Fruit fly (Drosophila melanogaster): ENCODE data around the gene CG1958.

The CG1958 gene

dm6 chrX:7300356-7300721 lies 33.6 kb downstream of the CG1958 start (continued):
- TF ChIP-seq luna (GFP tag; optimal IDR thresholded peaks at IDR 0.05): no peak
- no peak for TF ChIP-seq lov (optimal IDR thresholded peaks at IDR 0.05)
- no peak for TF ChIP-seq lov (GFP tag; IDR thresholded peaks at IDR 0.05)
- no peak for TF ChIP-seq CG15479 (GFP tag; optimal IDR thresholded peaks at IDR 0.05)
- 0 out of 3 replicates have a peak, but pooled peaks have one; percentile 39 for TF ChIP-seq CG11456 (GFP tag; IDR thresholded peaks at IDR 0.05)
- no peak for TF ChIP-seq CG1024 (GFP tag; IDR thresholded peaks at IDR 0.05)
- no peak for TF ChIP-seq CG4617 (GFP tag; optimal IDR thresholded peaks at IDR 0.05; ENCODE audit: borderline replicate concordance)
- no peak for TF ChIP-seq mld (GFP tag; IDR thresholded peaks at IDR 0.05; ENCODE audit: partially characterized antibody)
- TF ChIP-seq dmrt11E (tag; optimal IDR thresholded peaks at IDR 0.05): no peak
- TF ChIP-seq Eip74EF (GFP tag; optimal IDR thresholded peaks at IDR 0.05): no peak
- no peak for TF ChIP-seq sqz (GFP tag; optimal IDR thresholded peaks at IDR 0.05)
- no peak for TF ChIP-seq pita (GFP tag; optimal IDR thresholded peaks at IDR 0.05)
- TF ChIP-seq fd96Cb (tag; optimal IDR thresholded peaks at IDR 0.05): no peak
- peak; percentile 4 for TF ChIP-seq CG12071 (GFP tag; optimal IDR thresholded peaks at IDR 0.05)
- TF ChIP-seq fu2 (GFP tag; optimal IDR thresholded peaks at IDR 0.05): no peak
- TF ChIP-seq crp (GFP tag; optimal IDR thresholded peaks at IDR 0.05): no peak
- TF ChIP-seq CG9932 (GFP tag; IDR thresholded peaks at IDR 0.05): 0 out of 2 replicates have a peak, but pooled peaks have one; percentile 31
- TF ChIP-seq phol (tag; optimal IDR thresholded peaks at IDR 0.05): peak; percentile 65
- 0 out of 2 replicates have a peak, but pooled peaks have one; percentile 7 for TF ChIP-seq CG10366 (GFP tag; IDR thresholded peaks at IDR 0.05)
- 0 out of 2 replicates have a peak, but pooled peaks have one; percentile 15 for TF ChIP-seq slbo (GFP tag; IDR thresholded peaks at IDR 0.05)
- TF ChIP-seq zfh1 (GFP tag; IDR thresholded peaks at IDR 0.05): 0 out of 3 replicates have a peak, but pooled peaks have one; percentile 29
- no peak for TF ChIP-seq trem (tag; optimal IDR thresholded peaks at IDR 0.05)
- TF ChIP-seq sug (tag; optimal IDR thresholded peaks at IDR 0.05): no peak
- TF ChIP-seq Lim3 (GFP tag; IDR thresholded peaks at IDR 0.05): no peak
- no peak for TF ChIP-seq CG10147 (GFP tag; optimal IDR thresholded peaks at IDR 0.05)
- no peak for TF ChIP-seq CG14441 (GFP tag; IDR thresholded peaks at IDR 0.05)
- TF ChIP-seq CG8281 (tag; optimal IDR thresholded peaks at IDR 0.05): no peak
- peak; percentile 99 for TF ChIP-seq CG3407 (GFP tag; optimal IDR thresholded peaks at IDR 0.05)
- no peak for TF ChIP-seq dati (GFP tag; IDR thresholded peaks at IDR 0.05)
- no peak for TF ChIP-seq CG9727 (GFP tag; optimal IDR thresholded peaks at IDR 0.05)
- no peak for TF ChIP-seq Bgb (GFP tag; IDR thresholded peaks at IDR 0.05; ENCODE audit: partially characterized antibody)
- TF ChIP-seq CG11093 (GFP tag; IDR thresholded peaks at IDR 0.05): no peak
- no peak for TF ChIP-seq cato (GFP tag; optimal IDR thresholded peaks at IDR 0.05; ENCODE audit: borderline replicate concordance)
- TF ChIP-seq CG8290 (GFP tag; optimal IDR thresholded peaks at IDR 0.05): no peak
- TF ChIP-seq CG8290 (tag; optimal IDR thresholded peaks at IDR 0.05): peak in 1 of 2 experiments; percentile 59
- TF ChIP-seq chm (GFP tag; IDR thresholded peaks at IDR 0.05): no peak
- no peak for TF ChIP-seq CG4424 (GFP tag; optimal IDR thresholded peaks at IDR 0.05)
- TF ChIP-seq Trl (optimal IDR thresholded peaks at IDR 0.05): no peak
- TF ChIP-seq Trl (GFP tag; optimal IDR thresholded peaks at IDR 0.05): no peak
- no peak for TF ChIP-seq Antp (GFP tag; optimal IDR thresholded peaks at IDR 0.05)
- TF ChIP-seq cwo (GFP tag; optimal IDR thresholded peaks at IDR 0.05): no peak
- TF ChIP-seq HLHmδ (GFP tag; optimal IDR thresholded peaks at IDR 0.05): no peak
- TF ChIP-seq CG30403 (GFP tag; optimal IDR thresholded peaks at IDR 0.05): no peak
- no peak for TF ChIP-seq HmgD (GFP tag; optimal IDR thresholded peaks at IDR 0.05)
- TF ChIP-seq CG11504 (tag; optimal IDR thresholded peaks at IDR 0.05): peak; percentile 29
- TF ChIP-seq Awh (GFP tag; IDR thresholded peaks at IDR 0.05): no peak
- no peak for TF ChIP-seq YL-1 (GFP tag; optimal IDR thresholded peaks at IDR 0.05)
- TF ChIP-seq row (GFP tag; IDR thresholded peaks at IDR 0.05): no peak
- no peak for TF ChIP-seq exex (tag; optimal IDR thresholded peaks at IDR 0.05)
- no peak for TF ChIP-seq gsb (GFP tag; IDR thresholded peaks at IDR 0.05)
- TF ChIP-seq Taf1 (GFP tag; IDR thresholded peaks at IDR 0.05): no peak
- no peak for TF ChIP-seq gt (GFP tag; IDR thresholded peaks at IDR 0.05)

Data from whole organism, embryonic.